Fruit fly (Drosophila melanogaster) whole organism, embryonic: ENCODE measurements around the gene RNF220.
A peak's percentile ranks its signal among the peaks of the same experiment; 100 is the strongest.

Experiments used
- Ada2b ChIP-seq: fragments of 200-800 bp; sonication (Bioruptor generic); IDR thresholded peaks from 2 replicates; pipeline ENCODE4 v1.3.6; 2022; ENCODE audit warnings: missing biosample characterization, missing genetic modification characterization
- Blimp-1 ChIP-seq: fragments of 200-800 bp; sonication (Bioruptor generic); optimal IDR thresholded peaks from 3 replicates; lab custom pipeline; 2018; ENCODE audit warnings: missing biosample characterization, missing genetic modification characterization, mild to moderate bottlenecking, moderate library complexity, missing genetic modification reagents
- CG10321 ChIP-seq: fragments of 200-800 bp; sonication (Bioruptor generic); IDR thresholded peaks from 2 replicates; pipeline ENCODE4 v1.3.6; 2022; ENCODE audit warnings: missing biosample characterization, missing genetic modification characterization
- CG10979 ChIP-seq: fragments of 200-800 bp; sonication (Bioruptor generic); optimal IDR thresholded peaks from 2 replicates; lab custom pipeline; 2018; ENCODE audit warnings: missing biosample characterization, mild to moderate bottlenecking, missing genetic modification characterization, moderate library complexity
- CG12155 ChIP-seq: fragments of 200-800 bp; sonication (Bioruptor generic); optimal IDR thresholded peaks from 3 replicates; lab custom pipeline; 2016; ENCODE audit warnings: missing biosample characterization, missing genetic modification characterization
- CG15601 ChIP-seq: fragments of 200-800 bp; sonication (Bioruptor generic); optimal IDR thresholded peaks from 3 replicates; lab custom pipeline; 2019; ENCODE audit warnings: missing biosample characterization, mild to moderate bottlenecking, missing genetic modification characterization, moderate library complexity
- CG18476 ChIP-seq: fragments of 200-800 bp; sonication (Bioruptor generic); optimal IDR thresholded peaks from 2 replicates; lab custom pipeline; 2016; ENCODE audit warnings: missing biosample characterization, mild to moderate bottlenecking, missing genetic modification characterization
- CG18619 ChIP-seq: fragments of 200-800 bp; sonication (Bioruptor generic); optimal IDR thresholded peaks from 3 replicates; lab custom pipeline; 2017; ENCODE audit warnings: missing biosample characterization, mild to moderate bottlenecking, missing genetic modification characterization
- CG3065 ChIP-seq: fragments of 200-800 bp; sonication (Bioruptor generic); optimal IDR thresholded peaks from 2 replicates; lab custom pipeline; 2016; ENCODE audit warnings: missing biosample characterization, missing genetic modification characterization
- CG33557 ChIP-seq: fragments of 200-800 bp; sonication (Bioruptor generic); optimal IDR thresholded peaks from 2 replicates; lab custom pipeline; 2019; ENCODE audit warnings: missing biosample characterization, mild to moderate bottlenecking, missing genetic modification characterization, moderate library complexity
- CG3847 ChIP-seq: fragments of 200-800 bp; sonication (Bioruptor generic); IDR thresholded peaks from 2 replicates; pipeline ENCODE4 v1.3.6; 2022; ENCODE audit warnings: missing biosample characterization, missing genetic modification characterization
- CG4282 ChIP-seq: fragments of 200-800 bp; sonication (Bioruptor generic); optimal IDR thresholded peaks from 2 replicates; lab custom pipeline; 2016; ENCODE audit warnings: missing biosample characterization, missing genetic modification characterization
- CG4404 ChIP-seq: fragments of 200-800 bp; sonication (Bioruptor generic); IDR thresholded peaks from 2 replicates; pipeline ENCODE4 v1.3.6; 2022; ENCODE audit warnings: missing biosample characterization, missing genetic modification characterization
- CG6175 ChIP-seq: fragments of 200-800 bp; sonication (Bioruptor generic); IDR thresholded peaks from 3 replicates; pipeline ENCODE4 v1.3.6; 2022; ENCODE audit warnings: missing biosample characterization, missing genetic modification characterization
- CG6683 ChIP-seq: fragments of 200-800 bp; sonication (Bioruptor generic); optimal IDR thresholded peaks from 2 replicates; lab custom pipeline; 2017; ENCODE audit warnings: missing biosample characterization, mild to moderate bottlenecking, missing genetic modification characterization, missing genetic modification reagents
- CG7839 ChIP-seq: fragments of 200-800 bp; sonication (Bioruptor generic); optimal IDR thresholded peaks from 3 replicates; lab custom pipeline; 2018; ENCODE audit warnings: missing biosample characterization, mild to moderate bottlenecking, missing genetic modification characterization, moderate library complexity
- D ChIP-seq, 2 experiments: fragments of 200-800 bp in 1 of 2; fragments of >200 bp in 1 of 2; sonication (Bioruptor generic) in 1 of 2; optimal IDR thresholded peaks; 2 replicates in 1 of 2; 3 replicates in 1 of 2; lab custom pipeline; 2017; ENCODE audit warnings: mild to moderate bottlenecking in 1 of 2, missing biosample characterization in 1 of 2, missing genetic modification characterization in 1 of 2, missing genetic modification reagents in 1 of 2
- D19A ChIP-seq: fragments of 200-800 bp; optimal IDR thresholded peaks from 3 replicates; lab custom pipeline; 2019; ENCODE audit warnings: missing biosample characterization, mild to moderate bottlenecking, missing genetic modification characterization, moderate library complexity
- D19B ChIP-seq: fragments of 200-800 bp; sonication (Bioruptor generic); optimal IDR thresholded peaks from 2 replicates; lab custom pipeline; 2017; ENCODE audit warnings: missing biosample characterization, mild to moderate bottlenecking, missing genetic modification characterization
- Dp ChIP-seq: fragments of 200-800 bp; sonication (Bioruptor generic); optimal IDR thresholded peaks from 2 replicates; lab custom pipeline; 2018; ENCODE audit warnings: missing biosample characterization, mild to moderate bottlenecking, missing genetic modification characterization, moderate library complexity
- H15 ChIP-seq: fragments of 200-800 bp; sonication (Bioruptor generic); IDR thresholded peaks from 3 replicates; pipeline ENCODE4 v1.3.6; 2022; ENCODE audit warnings: missing biosample characterization, missing genetic modification characterization
- Hr51 ChIP-seq, 2 experiments: fragments of 200-800 bp; sonication (Bioruptor generic); optimal IDR thresholded peaks; 2 replicates in 1 of 2; 3 replicates in 1 of 2; lab custom pipeline; 2016 to 2018; ENCODE audit warnings: missing biosample characterization in 2 of 2, missing genetic modification characterization in 2 of 2, mild to moderate bottlenecking in 1 of 2, moderate library complexity in 1 of 2
- Hr78 ChIP-seq, 2 experiments: fragments of 200-800 bp in 1 of 2; fragments of >200 bp in 1 of 2; sonication (Bioruptor generic) in 1 of 2; optimal IDR thresholded peaks; 2 replicates each; lab custom pipeline; 2017 to 2019; ENCODE audit warnings: missing biosample characterization in 2 of 2, missing genetic modification characterization in 2 of 2, mild to moderate bottlenecking in 1 of 2, moderate library complexity in 1 of 2
- Oli ChIP-seq: fragments of 200-800 bp; sonication (Bioruptor generic); optimal IDR thresholded peaks from 2 replicates; lab custom pipeline; 2018; ENCODE audit warnings: missing biosample characterization, mild to moderate bottlenecking, missing genetic modification characterization, moderate library complexity
- ase ChIP-seq: fragments of 200-800 bp; sonication (Bioruptor generic); IDR thresholded peaks from 3 replicates; pipeline ENCODE4 v1.3.6; 2022; ENCODE audit warnings: missing biosample characterization, missing genetic modification characterization
- ato ChIP-seq: fragments of 200-800 bp; sonication (Bioruptor generic); IDR thresholded peaks from 2 replicates; pipeline ENCODE4 v1.3.6; 2022; ENCODE audit warnings: missing biosample characterization, missing genetic modification characterization; ENCODE audit not compliant: partially characterized antibody
- cad ChIP-seq: fragments of >200 bp; optimal IDR thresholded peaks from 2 replicates; lab custom pipeline; 2017; ENCODE audit warnings: missing biosample characterization, missing genetic modification characterization
- chm ChIP-seq: fragments of 200-800 bp; sonication (Bioruptor generic); IDR thresholded peaks from 2 replicates; pipeline ENCODE4 v1.3.6; 2022; ENCODE audit warnings: missing biosample characterization, missing genetic modification characterization
- ci ChIP-seq: fragments of 200-800 bp; sonication (Bioruptor generic); IDR thresholded peaks from 3 replicates; pipeline ENCODE4 v1.3.6; 2022; ENCODE audit warnings: missing biosample characterization, missing genetic modification characterization
- crol ChIP-seq: fragments of 200-800 bp; sonication (Bioruptor generic); IDR thresholded peaks from 2 replicates; pipeline ENCODE4 v1.3.6; 2022; ENCODE audit warnings: missing biosample characterization, missing genetic modification characterization
- disco-r ChIP-seq: fragments of 200-800 bp; sonication (Bioruptor generic); optimal IDR thresholded peaks from 2 replicates; lab custom pipeline; 2016; ENCODE audit warnings: missing biosample characterization, missing genetic modification characterization
- dm ChIP-seq: fragments of 200-800 bp; sonication (Bioruptor generic); optimal IDR thresholded peaks from 3 replicates; lab custom pipeline; 2016; ENCODE audit warnings: missing biosample characterization, missing genetic modification characterization
- dysf ChIP-seq: fragments of 200-800 bp; sonication (Bioruptor generic); IDR thresholded peaks from 3 replicates; pipeline ENCODE4 v1.3.6; 2022; ENCODE audit warnings: missing biosample characterization, missing genetic modification characterization
- ems ChIP-seq: fragments of 200-800 bp; sonication (Bioruptor generic); optimal IDR thresholded peaks from 3 replicates; lab custom pipeline; 2016; ENCODE audit warnings: missing biosample characterization, missing genetic modification characterization
- fd64A ChIP-seq: fragments of 200-800 bp; sonication (Bioruptor generic); optimal IDR thresholded peaks from 3 replicates; lab custom pipeline; 2018; ENCODE audit warnings: missing biosample characterization, mild to moderate bottlenecking, missing genetic modification characterization
- grau ChIP-seq: fragments of 200-800 bp; optimal IDR thresholded peaks from 3 replicates; lab custom pipeline; 2019; ENCODE audit warnings: missing biosample characterization, mild to moderate bottlenecking, missing genetic modification characterization, moderate library complexity
- jing ChIP-seq: fragments of 200-800 bp; sonication (Bioruptor generic); optimal IDR thresholded peaks from 2 replicates; lab custom pipeline; 2018; ENCODE audit warnings: missing biosample characterization, mild to moderate bottlenecking, missing genetic modification characterization
- lab ChIP-seq: fragments of 200-800 bp; sonication (Bioruptor generic); optimal IDR thresholded peaks from 3 replicates; lab custom pipeline; 2017; ENCODE audit warnings: missing biosample characterization, missing genetic modification characterization, mild to moderate bottlenecking, moderate library complexity, missing genetic modification reagents
- lola ChIP-seq, 3 experiments: fragments of >200 bp in 2 of 3; fragments of 200-800 bp in 1 of 3; sonication (Bioruptor generic) in 1 of 3; optimal IDR thresholded peaks; 2 replicates each; lab custom pipeline; 2017 to 2019; ENCODE audit warnings: missing biosample characterization in 3 of 3, missing genetic modification characterization in 3 of 3, mild to moderate bottlenecking in 1 of 3, moderate library complexity in 1 of 3
- lov ChIP-seq, 2 experiments: fragments of 200-800 bp in 1 of 2; fragments of >200 bp in 1 of 2; sonication (Bioruptor generic) in 1 of 2; IDR thresholded peaks in 1 of 2; optimal IDR thresholded peaks in 1 of 2; 2 replicates in 1 of 2; 3 replicates in 1 of 2; pipeline versions ENCODE4 v1.3.6 to Lab custom; 2017 to 2022; ENCODE audit warnings: missing biosample characterization in 1 of 2, missing genetic modification characterization in 1 of 2
- nmo ChIP-seq: fragments of 200-800 bp; sonication (Bioruptor generic); optimal IDR thresholded peaks from 2 replicates; lab custom pipeline; 2018; ENCODE audit warnings: missing biosample characterization, mild to moderate bottlenecking, missing genetic modification characterization, moderate library complexity
- oc ChIP-seq: fragments of 200-800 bp; sonication (Bioruptor generic); optimal IDR thresholded peaks from 2 replicates; lab custom pipeline; 2018; ENCODE audit warnings: missing biosample characterization, mild to moderate bottlenecking, missing genetic modification characterization, moderate library complexity
- phol ChIP-seq: fragments of 200-800 bp; sonication (Bioruptor generic); optimal IDR thresholded peaks from 3 replicates; lab custom pipeline; 2018; ENCODE audit warnings: missing biosample characterization, mild to moderate bottlenecking, missing genetic modification characterization, moderate library complexity
- run ChIP-seq: fragments of 200-800 bp; sonication (Bioruptor generic); optimal IDR thresholded peaks from 3 replicates; lab custom pipeline; 2018; ENCODE audit warnings: missing biosample characterization, mild to moderate bottlenecking, missing genetic modification characterization
- sd ChIP-seq: fragments of 200-800 bp; sonication (Bioruptor generic); optimal IDR thresholded peaks from 3 replicates; lab custom pipeline; 2018; ENCODE audit warnings: missing biosample characterization, mild to moderate bottlenecking, missing genetic modification characterization, moderate library complexity
- slbo ChIP-seq: fragments of 200-800 bp; sonication (Bioruptor generic); IDR thresholded peaks from 2 replicates; pipeline ENCODE4 v1.3.6; 2022; ENCODE audit warnings: missing biosample characterization, missing genetic modification characterization
- sna ChIP-seq: fragments of 200-800 bp; sonication (Bioruptor generic); IDR thresholded peaks from 2 replicates; pipeline ENCODE4 v1.3.6; 2022; ENCODE audit warnings: missing biosample characterization, missing genetic modification characterization; ENCODE audit not compliant: partially characterized antibody
- sqz ChIP-seq: fragments of 200-800 bp; sonication (Bioruptor generic); optimal IDR thresholded peaks from 3 replicates; lab custom pipeline; 2018; ENCODE audit warnings: missing biosample characterization, mild to moderate bottlenecking, missing genetic modification characterization
- unpg ChIP-seq: fragments of 200-800 bp; sonication (Bioruptor generic); optimal IDR thresholded peaks from 3 replicates; lab custom pipeline; 2018; ENCODE audit warnings: missing biosample characterization, mild to moderate bottlenecking, missing genetic modification characterization, moderate library complexity

Gene RNF220

dm6 chr3R:22751698-22752097 lies 25.5 kb upstream of the RNF220 start (continued):
- no peak for TF ChIP-seq CG10979 (tag; lab: Kevin White, UChicago)
- TF ChIP-seq CG6175 (GFP tag; lab: Robert Waterston, UW) = no peak
- no peak for TF ChIP-seq CG10321
- no peak for TF ChIP-seq nmo (GFP tag; lab: Kevin White, UChicago)
- TF ChIP-seq phol (tag; lab: Kevin White, UChicago) = no peak
- TF ChIP-seq CG3065 (GFP tag; lab: Kevin White, UChicago) = no peak
- TF ChIP-seq dysf (GFP tag; lab: Robert Waterston, UW) = no peak
- TF ChIP-seq Dp (GFP tag; lab: Kevin White, UChicago) = no peak
- no peak for TF ChIP-seq slbo
- TF ChIP-seq ato (GFP tag; lab: Robert Waterston, UW) = no peak
- no peak for TF ChIP-seq cad
- no peak for TF ChIP-seq D (optimal IDR thresholded peaks at IDR 0.05; lab: Kevin White, UChicago)
- TF ChIP-seq D (GFP tag; optimal IDR thresholded peaks at IDR 0.05; lab: Kevin White, UChicago) = no peak
- no peak for TF ChIP-seq CG4282 (GFP tag; lab: Kevin White, UChicago)
- no peak for TF ChIP-seq unpg (GFP tag; lab: Kevin White, UChicago)
- TF ChIP-seq CG6683 = no peak
- TF ChIP-seq chm (GFP tag; lab: Robert Waterston, UW) = 0 out of 2 replicates have a peak, but pooled peaks have one; percentile 34
- TF ChIP-seq dm (GFP tag; lab: Kevin White, UChicago) = no peak
- no peak for TF ChIP-seq CG3847 (GFP tag; lab: Robert Waterston, UW)
- no peak for TF ChIP-seq CG12155 (GFP tag; lab: Kevin White, UChicago)
- TF ChIP-seq CG33557 (GFP tag; lab: Kevin White, UChicago) = no peak
- TF ChIP-seq crol (GFP tag; lab: Robert Waterston, UW) = peak; percentile 62
- 0 out of 3 replicates have a peak, but pooled peaks have one; percentile 8 for TF ChIP-seq H15 (GFP tag; lab: Robert Waterston, UW)
- TF ChIP-seq CG7839 = no peak
- no peak for TF ChIP-seq ci (GFP tag; lab: Robert Waterston, UW)
- TF ChIP-seq Hr51 (GFP tag; optimal IDR thresholded peaks at IDR 0.05; lab: Kevin White, UChicago) = no peak
- TF ChIP-seq sqz (GFP tag; lab: Kevin White, UChicago) = peak; percentile 29
- no peak for TF ChIP-seq grau (tag; lab: Kevin White, UChicago)
- no peak for TF ChIP-seq ems
- no peak for TF ChIP-seq Oli
- no peak for TF ChIP-seq run (tag; lab: Kevin White, UChicago)
- peak; percentile 72 for TF ChIP-seq CG18476 (GFP tag; lab: Kevin White, UChicago)
- TF ChIP-seq jing (GFP tag; lab: Kevin White, UChicago) = no peak
- TF ChIP-seq disco-r = no peak
- TF ChIP-seq CG4404 (GFP tag; lab: Robert Waterston, UW) = no peak
- TF ChIP-seq lola (GFP tag; optimal IDR thresholded peaks at IDR 0.05; lab: Kevin White, UChicago) = no peak
- no peak for TF ChIP-seq D19A
- TF ChIP-seq sd = peak; percentile 65
- TF ChIP-seq CG15601 (tag; lab: Kevin White, UChicago) = peak; percentile 2
- peak; percentile 95 for TF ChIP-seq Blimp-1
- no peak for TF ChIP-seq lab (GFP tag; lab: Kevin White, UChicago)
- TF ChIP-seq Ada2b (GFP tag; lab: Robert Waterston, UW) = no peak
- TF ChIP-seq lov (optimal IDR thresholded peaks at IDR 0.05; lab: Kevin White, UChicago) = no peak
- TF ChIP-seq lov (GFP tag; IDR thresholded peaks at IDR 0.05; lab: Robert Waterston, UW) = no peak
- TF ChIP-seq D19B (GFP tag; lab: Kevin White, UChicago) = no peak
- TF ChIP-seq ase (GFP tag; lab: Robert Waterston, UW) = no peak
- peak in 1 of 2 experiments; percentile 80 for TF ChIP-seq Hr78 (GFP tag; optimal IDR thresholded peaks at IDR 0.05; lab: Kevin White, UChicago)
- TF ChIP-seq sna (GFP tag; lab: Robert Waterston, UW) = no peak
- peak; percentile 18 for TF ChIP-seq oc (tag; lab: Kevin White, UChicago)
- no peak for TF ChIP-seq fd64A (GFP tag; lab: Kevin White, UChicago)
- no peak for TF ChIP-seq CG18619 (GFP tag; lab: Kevin White, UChicago)
